Fruit fly (Drosophila melanogaster): Measurements from ENCODE around the gene CG14451.
A peak's percentile ranks its signal among the peaks of the same experiment; 100 is the strongest.

The CG14451 gene

DNA sequence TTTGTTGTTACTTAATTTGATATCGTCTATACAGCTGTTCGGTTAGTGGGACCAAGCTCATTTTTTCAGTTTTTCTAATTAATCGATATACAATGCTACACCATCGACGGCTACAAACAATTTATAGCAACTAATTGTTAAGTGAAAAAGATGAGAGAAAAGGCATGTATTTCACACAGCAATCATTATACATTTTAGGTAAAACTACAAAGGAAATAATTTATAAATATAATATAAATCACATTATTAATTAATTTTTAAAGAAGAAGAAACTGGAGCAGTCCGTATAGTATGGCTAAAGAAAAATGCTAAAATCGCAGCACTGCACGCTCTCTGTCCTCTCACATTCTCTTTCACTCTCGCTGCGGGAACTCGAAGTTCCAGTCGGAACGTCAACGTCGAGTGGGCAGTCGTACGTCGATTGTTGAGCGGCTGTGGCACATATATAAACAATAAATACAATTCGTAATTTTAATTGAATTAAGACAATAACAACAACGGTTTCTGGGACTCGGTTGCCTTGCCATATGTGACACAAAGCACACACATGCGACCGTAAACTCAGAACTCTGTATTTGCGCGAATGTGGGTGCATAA is 5.9 kb upstream of the CG14451 start, which contains the start of the genes CG14450 and CG11367 (continued):
- TF ChIP-seq BtbVII (GFP tag; optimal IDR thresholded peaks at IDR 0.05) (peak; percentile 27), CG34224 (GFP tag; IDR thresholded peaks at IDR 0.05; ENCODE audit: partially characterized antibody) (peak; percentile 18; the same call in 1 of the 3 replicates), ken (GFP tag; IDR thresholded peaks at IDR 0.05) (no peak), Max (GFP tag; optimal IDR thresholded peaks at IDR 0.05) (no peak), CG18476 (GFP tag; optimal IDR thresholded peaks at IDR 0.05) (no peak), CG1792 (GFP tag; optimal IDR thresholded peaks at IDR 0.05) (no peak), hkb (optimal IDR thresholded peaks at IDR 0.05) (no peak), hkb (GFP tag; IDR thresholded peaks at IDR 0.05) (no peak), CG9215 (GFP tag; IDR thresholded peaks at IDR 0.05) (no peak), HHEX (GFP tag; optimal IDR thresholded peaks at IDR 0.05) (no peak), CG7839 (tag; optimal IDR thresholded peaks at IDR 0.05) (peak; percentile 30), schlank (tag; optimal IDR thresholded peaks at IDR 0.05) (no peak), CG10209 (GFP tag; optimal IDR thresholded peaks at IDR 0.05) (peak; percentile 8), HmgZ (tag; optimal IDR thresholded peaks at IDR 0.05) (peak; percentile 12), CG30403 (GFP tag; optimal IDR thresholded peaks at IDR 0.05) (peak; percentile 9), CG16815 (GFP tag; optimal IDR thresholded peaks at IDR 0.05) (no peak), CG5180 (GFP tag; optimal IDR thresholded peaks at IDR 0.05) (no peak), nerfin-1 (tag; optimal IDR thresholded peaks at IDR 0.05) (peak; percentile 35), grn (GFP tag; optimal IDR thresholded peaks at IDR 0.05) (peak; percentile 14), cad (GFP tag; optimal IDR thresholded peaks at IDR 0.05) (peak; percentile 1), ab (GFP tag; optimal IDR thresholded peaks at IDR 0.05) (no peak), NFAT (GFP tag; IDR thresholded peaks at IDR 0.05) (no peak), nerfin-2 (GFP tag; IDR thresholded peaks at IDR 0.05; ENCODE audit: partially characterized antibody) (0 out of 2 replicates have a peak, but pooled peaks have one; percentile 33), pfk (GFP tag; optimal IDR thresholded peaks at IDR 0.05) (peak; percentile 3), CG33213 (GFP tag; optimal IDR thresholded peaks at IDR 0.05) (no peak), CG9437 (GFP tag; optimal IDR thresholded peaks at IDR 0.05) (peak; percentile 22), CG9932 (GFP tag; IDR thresholded peaks at IDR 0.05) (peak; percentile 40; the same call in 1 of the 2 replicates), Opbp (GFP tag; IDR thresholded peaks at IDR 0.05; ENCODE audit: partially characterized antibody) (peak; percentile 36; the same call in 1 of the 3 replicates), usp (GFP tag; optimal IDR thresholded peaks at IDR 0.05) (no peak), CG16813 (GFP tag; IDR thresholded peaks at IDR 0.05; ENCODE audit: partially characterized antibody) (peak; percentile 65; the same call in 2 of the 3 replicates), CG11504 (tag; optimal IDR thresholded peaks at IDR 0.05) (no peak), sug (tag; optimal IDR thresholded peaks at IDR 0.05) (peak; percentile 55), Camta (GFP tag; optimal IDR thresholded peaks at IDR 0.05) (peak; percentile 9), Dek (tag; optimal IDR thresholded peaks at IDR 0.05) (peak; percentile 46), HLHmδ (GFP tag; optimal IDR thresholded peaks at IDR 0.05) (peak; percentile 76), scrt (GFP tag; optimal IDR thresholded peaks at IDR 0.05) (peak; percentile 16), dmrt11E (tag; optimal IDR thresholded peaks at IDR 0.05) (no peak), CG31441 (GFP tag; IDR thresholded peaks at IDR 0.05) (peak; percentile 61), Dll (GFP tag; IDR thresholded peaks at IDR 0.05; ENCODE audit: partially characterized antibody) (peak; percentile 88), grau (tag; optimal IDR thresholded peaks at IDR 0.05) (peak; percentile 46), CG8290 (GFP tag; optimal IDR thresholded peaks at IDR 0.05) (peak; percentile 46), CG8290 (tag; optimal IDR thresholded peaks at IDR 0.05) (peak; percentile 26 to 55), maf-S (GFP tag; optimal IDR thresholded peaks at IDR 0.05) (no peak), stwl (tag; optimal IDR thresholded peaks at IDR 0.05) (peak; percentile 51), CG18262 (tag; optimal IDR thresholded peaks at IDR 0.05) (peak; percentile 48), CTCF (GFP tag; optimal IDR thresholded peaks at IDR 0.05) (peak; percentile 11), yki (optimal IDR thresholded peaks at IDR 0.05) (peak; percentile 7), Rfx (GFP tag; IDR thresholded peaks at IDR 0.05) (peak; percentile 19; the same call in 1 of the 2 replicates), Sry-δ (GFP tag; optimal IDR thresholded peaks at IDR 0.05) (peak; percentile 25), CG15073 (GFP tag; optimal IDR thresholded peaks at IDR 0.05) (no peak), CG12299 (tag; optimal IDR thresholded peaks at IDR 0.05) (peak; percentile 47)
